Worm (Caenorhabditis elegans) whole organism, early embryonic: ENCODE data around the gene F23D12.7.

Experiments used
- B0310.2 ChIP-seq: sonication (generic microtip); optimal IDR thresholded peaks from 2 replicates; lab custom pipeline; 2016; ENCODE audit warnings: mild to moderate bottlenecking, missing genetic modification characterization, missing compliant biosample characterization
- F13C5.2 ChIP-seq: sonication (generic microtip); optimal IDR thresholded peaks from 2 replicates; lab custom pipeline; 2017; ENCODE audit warnings: mild to moderate bottlenecking, missing genetic modification characterization, inconsistent platforms, missing compliant biosample characterization
- aly-1 ChIP-seq: sonication (generic microtip); optimal IDR thresholded peaks from 2 replicates; lab custom pipeline; 2016; ENCODE audit warnings: missing genetic modification characterization, missing compliant biosample characterization
- ama-1 ChIP-seq: fragments of 150-350 bp; optimal IDR thresholded peaks from 2 replicates; lab custom pipeline; 2014
- ceh-13 ChIP-seq: fragments of 200-800 bp; sonication (Bioruptor generic); optimal IDR thresholded peaks from 2 replicates; lab custom pipeline; 2018; ENCODE audit warnings: mild to moderate bottlenecking, missing genetic modification characterization, missing compliant biosample characterization
- ceh-36 ChIP-seq: sonication (generic microtip); optimal IDR thresholded peaks from 2 replicates; lab custom pipeline; 2016; ENCODE audit warnings: missing genetic modification characterization, inconsistent platforms, missing compliant biosample characterization
- ets-7 ChIP-seq: sonication (generic microtip); optimal IDR thresholded peaks from 2 replicates; lab custom pipeline; 2016; ENCODE audit warnings: missing genotype, missing genetic modification characterization, missing compliant biosample characterization
- flt-1 ChIP-seq: fragments of 200-800 bp; sonication (Bioruptor generic); IDR thresholded peaks from 2 replicates; pipeline ENCODE4 v1.3.6; 2022; ENCODE audit warnings: missing genetic modification characterization, missing compliant biosample characterization
- hmbx-1 ChIP-seq: sonication (generic microtip); optimal IDR thresholded peaks from 2 replicates; lab custom pipeline; 2016; ENCODE audit warnings: mild to moderate bottlenecking, missing genetic modification characterization, missing compliant biosample characterization
- hmg-4 ChIP-seq: fragments of 200-800 bp; sonication (Bioruptor generic); optimal IDR thresholded peaks from 2 replicates; lab custom pipeline; 2018; ENCODE audit warnings: mild to moderate bottlenecking, missing genetic modification characterization, missing compliant biosample characterization
- hnd-1 ChIP-seq: sonication (generic microtip); optimal IDR thresholded peaks from 2 replicates; lab custom pipeline; 2016; ENCODE audit warnings: missing genetic modification characterization, missing compliant biosample characterization
- pes-1 ChIP-seq: fragments of 200-800 bp; sonication (Bioruptor generic); IDR thresholded peaks from 2 replicates; pipeline ENCODE4 v1.3.6; 2022; ENCODE audit warnings: missing genetic modification reagents, missing genetic modification characterization, missing compliant biosample characterization
- scrt-1 ChIP-seq: fragments of 200-800 bp; sonication (Bioruptor generic); IDR thresholded peaks from 2 replicates; pipeline ENCODE4 v1.3.6; 2022; ENCODE audit warnings: missing genetic modification characterization, missing compliant biosample characterization
- sea-1 ChIP-seq: fragments of 200-800 bp; sonication (Bioruptor generic); conservative IDR thresholded peaks from 2 replicates; pipeline ENCODE4 v1.3.6; 2022; ENCODE audit warnings: missing genetic modification characterization, missing compliant biosample characterization
- tbx-11 ChIP-seq: fragments of 200-800 bp; sonication (Bioruptor generic); IDR thresholded peaks from 2 replicates; pipeline ENCODE4 v1.3.6; 2022; ENCODE audit warnings: missing genetic modification characterization, missing compliant biosample characterization
- tbx-37 ChIP-seq: fragments of 200-800 bp; sonication (Bioruptor generic); conservative IDR thresholded peaks from 2 replicates; pipeline ENCODE4 v1.3.6; 2022; ENCODE audit warnings: missing genetic modification reagents, missing genetic modification characterization, missing compliant biosample characterization
- tra-4 ChIP-seq: sonication (generic microtip); optimal IDR thresholded peaks from 2 replicates; lab custom pipeline; 2017; ENCODE audit warnings: missing genetic modification characterization, missing compliant biosample characterization

F23D12.7 gene

ce11 chrX:14453735-14454134, at the start of gene F23D12.7:
Gene F23D12.7, minus strand, starts transcription at chrX:14453835.
- TF ChIP-seq ceh-36 (tag; lab: Kevin White, UChicago) (no peak), flt-1 (GFP tag; lab: Robert Waterston, UW) (no peak), sea-1 (GFP tag; lab: Robert Waterston, UW) (no peak), tbx-37 (GFP tag; lab: Robert Waterston, UW) (no peak), ama-1 (lab: Kevin White, UChicago) (no peak), ceh-13 (no peak), aly-1 (tag; lab: Kevin White, UChicago) (no peak), hnd-1 (tag; lab: Kevin White, UChicago) (no peak), pes-1 (no peak), ets-7 (tag; lab: Kevin White, UChicago) (no peak), hmbx-1 (tag; lab: Kevin White, UChicago) (no peak), tra-4 (no peak), scrt-1 (no peak), B0310.2 (tag; lab: Kevin White, UChicago) (no peak), hmg-4 (GFP tag; lab: Kevin White, UChicago) (no peak)

- TF ChIP-seq hnd-1 (tag; lab: Kevin White, UChicago): no peak
These were observed 49.6 kb upstream of the F23D12.7 start for ce11 chrX:14503282-14503681.

ce11 chrX:14502116-14502587, 48.5 kb upstream of the F23D12.7 start:
- no peak for TF ChIP-seq tbx-11 (GFP tag; lab: Robert Waterston, UW)
- no peak for TF ChIP-seq aly-1 (tag; lab: Kevin White, UChicago)
- no peak for TF ChIP-seq flt-1 (GFP tag; lab: Robert Waterston, UW)
- no peak for TF ChIP-seq sea-1 (GFP tag; lab: Robert Waterston, UW)
- TF ChIP-seq hmbx-1 (tag; lab: Kevin White, UChicago): no peak
- no peak for TF ChIP-seq pes-1
- no peak for TF ChIP-seq tbx-37 (GFP tag; lab: Robert Waterston, UW)
- TF ChIP-seq hnd-1 (tag; lab: Kevin White, UChicago): no peak
- no peak for TF ChIP-seq ceh-13

- TF ChIP-seq pes-1 (no peak), tbx-37 (GFP tag; lab: Robert Waterston, UW) (no peak), ets-7 (tag; lab: Kevin White, UChicago) (no peak), ceh-36 (tag; lab: Kevin White, UChicago) (no peak), ceh-13 (no peak), aly-1 (tag; lab: Kevin White, UChicago) (no peak), hnd-1 (tag; lab: Kevin White, UChicago) (no peak), ama-1 (lab: Kevin White, UChicago) (no peak), F13C5.2 (tag; lab: Kevin White, UChicago) (no peak), hmbx-1 (tag; lab: Kevin White, UChicago) (no peak), B0310.2 (tag; lab: Kevin White, UChicago) (no peak), scrt-1 (no peak), hmg-4 (GFP tag; lab: Kevin White, UChicago) (no peak), flt-1 (GFP tag; lab: Robert Waterston, UW) (no peak), tbx-11 (GFP tag; lab: Robert Waterston, UW) (no peak), tra-4 (no peak)
These were observed 46.9 kb upstream of the F23D12.7 start for ce11 chrX:14500422-14501058.

ce11 chrX:14499830-14500409, 46.3 kb upstream of the F23D12.7 start:
- TF ChIP-seq tbx-11 (GFP tag; lab: Robert Waterston, UW): no peak
- no peak for TF ChIP-seq pes-1
- no peak for TF ChIP-seq sea-1 (GFP tag; lab: Robert Waterston, UW)
- no peak for TF ChIP-seq hmg-4 (GFP tag; lab: Kevin White, UChicago)
- no peak for TF ChIP-seq ceh-13
- no peak for TF ChIP-seq aly-1 (tag; lab: Kevin White, UChicago)
- TF ChIP-seq ceh-36 (tag; lab: Kevin White, UChicago): no peak
- no peak for TF ChIP-seq ama-1 (lab: Kevin White, UChicago)
- no peak for TF ChIP-seq tra-4
- no peak for TF ChIP-seq hmbx-1 (tag; lab: Kevin White, UChicago)
- no peak for TF ChIP-seq flt-1 (GFP tag; lab: Robert Waterston, UW)
- no peak for TF ChIP-seq F13C5.2 (tag; lab: Kevin White, UChicago)
- no peak for TF ChIP-seq tbx-37 (GFP tag; lab: Robert Waterston, UW)
- TF ChIP-seq B0310.2 (tag; lab: Kevin White, UChicago): no peak
- no peak for TF ChIP-seq scrt-1
- TF ChIP-seq hnd-1 (tag; lab: Kevin White, UChicago): no peak

- TF ChIP-seq hmbx-1 (tag; lab: Kevin White, UChicago) (no peak), ets-7 (tag; lab: Kevin White, UChicago) (no peak), ceh-36 (tag; lab: Kevin White, UChicago) (no peak), tbx-11 (GFP tag; lab: Robert Waterston, UW) (no peak), tra-4 (no peak), B0310.2 (tag; lab: Kevin White, UChicago) (no peak), scrt-1 (no peak), ama-1 (lab: Kevin White, UChicago) (no peak), hmg-4 (GFP tag; lab: Kevin White, UChicago) (no peak), F13C5.2 (tag; lab: Kevin White, UChicago) (no peak), sea-1 (GFP tag; lab: Robert Waterston, UW) (no peak), flt-1 (GFP tag; lab: Robert Waterston, UW) (no peak), ceh-13 (no peak), pes-1 (no peak), aly-1 (tag; lab: Kevin White, UChicago) (no peak), hnd-1 (tag; lab: Kevin White, UChicago) (no peak), tbx-37 (GFP tag; lab: Robert Waterston, UW) (no peak)
These were observed 42.9 kb upstream of the F23D12.7 start for ce11 chrX:14496545-14496944.
